Worm (Caenorhabditis elegans) whole organism, young adult: Measurements from ENCODE around the gene zip-8.

Experiments
- B0019.2 ChIP-seq: fragments of 200-800 bp; sonication (Bioruptor generic); conservative IDR thresholded peaks from 2 replicates; pipeline ENCODE4 v1.3.6; 2022; ENCODE audit warnings: missing genetic modification reagents, missing genetic modification characterization, missing compliant biosample characterization
- B0035.1 ChIP-seq: sonication (generic microtip); optimal IDR thresholded peaks from 2 replicates; lab custom pipeline; 2016; ENCODE audit warnings: missing genetic modification characterization, mild to moderate bottlenecking, missing compliant biosample characterization, missing genotype, missing genetic modification reagents
- B0261.1 ChIP-seq: sonication (generic microtip); optimal IDR thresholded peaks from 2 replicates; lab custom pipeline; 2016; ENCODE audit warnings: mild to moderate bottlenecking, missing genetic modification characterization, moderate library complexity, missing compliant biosample characterization
- F23B12.7 ChIP-seq: sonication (generic microtip); optimal IDR thresholded peaks from 2 replicates; lab custom pipeline; 2017; ENCODE audit warnings: missing genetic modification characterization, mild to moderate bottlenecking, missing compliant biosample characterization, antibody characterized with exemption, moderate library complexity; ENCODE audit not compliant: insufficient read depth
- F37B4.10 ChIP-seq: fragments of 200-800 bp; sonication (Bioruptor generic); IDR thresholded peaks from 2 replicates; pipeline ENCODE4 v1.3.6; 2022; ENCODE audit warnings: missing genetic modification characterization, missing compliant biosample characterization
- T07F8.4 ChIP-seq: sonication (generic microtip); optimal IDR thresholded peaks from 2 replicates; lab custom pipeline; 2016; ENCODE audit warnings: mild to moderate bottlenecking, missing genetic modification characterization, moderate library complexity, missing compliant biosample characterization
- Y79H2A.3 ChIP-seq: fragments of 200-800 bp; sonication (Bioruptor generic); conservative IDR thresholded peaks from 2 replicates; pipeline ENCODE4 v1.3.6; 2022; ENCODE audit warnings: missing genetic modification reagents, missing genetic modification characterization, missing compliant biosample characterization
- Y95B8A.8 ChIP-seq: fragments of 200-800 bp; sonication (Bioruptor generic); IDR thresholded peaks from 2 replicates; pipeline ENCODE4 v1.3.6; 2022; ENCODE audit warnings: missing genetic modification reagents, missing genetic modification characterization, missing compliant biosample characterization
- attf-3 ChIP-seq: fragments of 200-800 bp; sonication (Bioruptor generic); conservative IDR thresholded peaks from 2 replicates; pipeline ENCODE4 v1.3.6; 2022; ENCODE audit warnings: missing genetic modification reagents, missing genetic modification characterization, missing compliant biosample characterization
- attf-5 ChIP-seq: fragments of 200-800 bp; sonication (Bioruptor generic); optimal IDR thresholded peaks from 2 replicates; lab custom pipeline; 2018; ENCODE audit warnings: mild to moderate bottlenecking, missing genetic modification characterization, missing compliant biosample characterization
- bed-1 ChIP-seq: fragments of 200-800 bp; sonication (Bioruptor generic); IDR thresholded peaks from 2 replicates; pipeline ENCODE4 v1.3.6; 2022; ENCODE audit warnings: missing genetic modification reagents, missing genetic modification characterization, missing compliant biosample characterization
- cebp-1 ChIP-seq, 2 experiments: fragments of 200-800 bp in 1 of 2; sonication (Bioruptor generic) in 1 of 2; sonication (generic microtip) in 1 of 2; IDR thresholded peaks in 1 of 2; optimal IDR thresholded peaks in 1 of 2; 2 replicates each; pipeline versions ENCODE4 v1.3.6 to Lab custom; 2017 to 2022; ENCODE audit warnings: missing compliant biosample characterization in 2 of 2, missing genetic modification characterization in 2 of 2, mild to moderate bottlenecking in 1 of 2, missing genetic modification reagents in 1 of 2, moderate library complexity in 1 of 2
- cebp-2 ChIP-seq: fragments of 200-800 bp; sonication (Bioruptor generic); IDR thresholded peaks from 2 replicates; pipeline ENCODE4 v1.3.6; 2022; ENCODE audit warnings: missing genetic modification characterization, missing compliant biosample characterization
- ceh-27 ChIP-seq: fragments of 200-800 bp; sonication (Bioruptor generic); optimal IDR thresholded peaks from 2 replicates; lab custom pipeline; 2018; ENCODE audit warnings: mild to moderate bottlenecking, missing genetic modification characterization, moderate library complexity, missing compliant biosample characterization
- ceh-40 ChIP-seq: fragments of 200-800 bp; sonication (Bioruptor generic); IDR thresholded peaks from 2 replicates; pipeline ENCODE4 v1.3.6; 2022; ENCODE audit warnings: missing genetic modification characterization, missing compliant biosample characterization
- die-1 ChIP-seq: sonication (generic microtip); optimal IDR thresholded peaks from 2 replicates; lab custom pipeline; 2016; ENCODE audit warnings: missing genotype, mild to moderate bottlenecking, missing genetic modification characterization, missing compliant biosample characterization
- dox-1 ChIP-seq: fragments of 200-800 bp; sonication (Bioruptor generic); IDR thresholded peaks from 2 replicates; pipeline ENCODE4 v1.3.6; 2022; ENCODE audit warnings: missing genetic modification reagents, missing genetic modification characterization, missing compliant biosample characterization
- ets-4 ChIP-seq: fragments of 200-800 bp; sonication (Bioruptor generic); optimal IDR thresholded peaks from 2 replicates; lab custom pipeline; 2018; ENCODE audit warnings: mild to moderate bottlenecking, missing genetic modification characterization, missing compliant biosample characterization
- fkh-3 ChIP-seq: sonication (generic microtip); optimal IDR thresholded peaks from 2 replicates; lab custom pipeline; 2016; ENCODE audit warnings: mild to moderate bottlenecking, missing genetic modification characterization, missing compliant biosample characterization
- him-1 ChIP-seq: sonication (generic microtip); optimal IDR thresholded peaks from 2 replicates; lab custom pipeline; 2016; ENCODE audit warnings: missing genotype, missing genetic modification reagents, missing genetic modification characterization, missing compliant biosample characterization
- hmg-1.2 ChIP-seq: fragments of 200-800 bp; sonication (Bioruptor generic); IDR thresholded peaks from 2 replicates; pipeline ENCODE4 v1.3.6; 2022; ENCODE audit warnings: missing genetic modification reagents, missing genetic modification characterization, missing compliant biosample characterization
- hmg-20 ChIP-seq: fragments of 200-800 bp; sonication (Bioruptor generic); IDR thresholded peaks from 2 replicates; pipeline ENCODE4 v1.3.6; 2022; ENCODE audit warnings: missing genetic modification reagents, missing genetic modification characterization, missing compliant biosample characterization
- hrde-1 ChIP-seq: sonication (generic microtip); optimal IDR thresholded peaks from 2 replicates; lab custom pipeline; 2016; ENCODE audit warnings: missing genetic modification characterization, mild to moderate bottlenecking, missing compliant biosample characterization, moderate library complexity, missing genotype, missing genetic modification reagents, borderline replicate concordance
- hsf-1 ChIP-seq: fragments of 200-800 bp; sonication (Bioruptor generic); IDR thresholded peaks from 2 replicates; pipeline ENCODE4 v1.3.6; 2022; ENCODE audit warnings: missing genetic modification reagents, missing genetic modification characterization, missing compliant biosample characterization
- let-607 ChIP-seq, 2 experiments: fragments of 200-800 bp in 1 of 2; sonication (Bioruptor generic) in 1 of 2; sonication (generic microtip) in 1 of 2; optimal IDR thresholded peaks; 2 replicates each; lab custom pipeline; 2016 to 2018; ENCODE audit warnings: mild to moderate bottlenecking in 2 of 2, missing compliant biosample characterization in 2 of 2, missing genetic modification characterization in 2 of 2, moderate library complexity in 2 of 2, missing genotype in 1 of 2
- lin-26 ChIP-seq: fragments of 200-800 bp; sonication (Bioruptor generic); IDR thresholded peaks from 2 replicates; pipeline ENCODE4 v1.3.6; 2022; ENCODE audit warnings: missing genetic modification reagents, missing genetic modification characterization, missing compliant biosample characterization
- lin-40 ChIP-seq: sonication (generic microtip); optimal IDR thresholded peaks from 2 replicates; lab custom pipeline; 2016; ENCODE audit warnings: missing genetic modification characterization, mild to moderate bottlenecking, missing compliant biosample characterization, missing genotype, missing genetic modification reagents
- lir-1 ChIP-seq: fragments of 200-800 bp; sonication (Bioruptor generic); conservative IDR thresholded peaks from 2 replicates; pipeline ENCODE4 v1.3.6; 2022; ENCODE audit warnings: missing genetic modification reagents, missing genetic modification characterization, missing compliant biosample characterization
- madf-3 ChIP-seq: fragments of 200-800 bp; sonication (Bioruptor generic); IDR thresholded peaks from 2 replicates; pipeline ENCODE4 v1.3.6; 2022; ENCODE audit warnings: missing genetic modification reagents, missing genetic modification characterization, missing compliant biosample characterization
- madf-6 ChIP-seq: fragments of 200-800 bp; sonication (Bioruptor generic); IDR thresholded peaks from 2 replicates; pipeline ENCODE4 v1.3.6; 2022; ENCODE audit warnings: missing genetic modification reagents, missing genetic modification characterization, missing compliant biosample characterization
- mcd-1 ChIP-seq: fragments of 200-800 bp; sonication (Bioruptor generic); IDR thresholded peaks from 2 replicates; pipeline ENCODE4 v1.3.6; 2022; ENCODE audit warnings: missing genetic modification reagents, missing genetic modification characterization, missing compliant biosample characterization
- mes-4 ChIP-seq: sonication (generic microtip); optimal IDR thresholded peaks from 2 replicates; lab custom pipeline; 2016; ENCODE audit warnings: missing genotype, missing genetic modification characterization, missing compliant biosample characterization
- nfya-2 ChIP-seq: fragments of 200-800 bp; sonication (Bioruptor generic); IDR thresholded peaks from 2 replicates; pipeline ENCODE4 v1.3.6; 2022; ENCODE audit warnings: missing genetic modification reagents, missing genetic modification characterization, missing compliant biosample characterization
- nfyb-1 ChIP-seq: fragments of 200-800 bp; sonication (Bioruptor generic); IDR thresholded peaks from 2 replicates; pipeline ENCODE4 v1.3.6; 2022; ENCODE audit warnings: missing genetic modification reagents, missing genetic modification characterization, missing compliant biosample characterization
- nhr-179 ChIP-seq: sonication (generic microtip); optimal IDR thresholded peaks from 2 replicates; lab custom pipeline; 2016; ENCODE audit warnings: mild to moderate bottlenecking, missing genetic modification characterization, missing compliant biosample characterization
- nhr-80 ChIP-seq: sonication (generic microtip); optimal IDR thresholded peaks from 2 replicates; lab custom pipeline; 2016; ENCODE audit warnings: missing genetic modification characterization, missing compliant biosample characterization
- pha-4 ChIP-seq: fragments of 150-350 bp; sonication (generic microtip); optimal IDR thresholded peaks from 2 replicates; lab custom pipeline; 2014; ENCODE audit warnings: missing biosample characterization, missing genetic modification reagents, missing genetic modification characterization
- snpc-1.1 ChIP-seq: sonication (generic microtip); optimal IDR thresholded peaks from 2 replicates; lab custom pipeline; 2017; ENCODE audit warnings: missing genetic modification characterization, mild to moderate bottlenecking, missing compliant biosample characterization, antibody characterized with exemption, moderate library complexity, missing genotype, missing genetic modification reagents; ENCODE audit not compliant: insufficient read depth
- snpc-4 ChIP-seq, 5 experiments: fragments of 150-350 bp in 1 of 5; sonication (generic microtip) in 4 of 5; optimal IDR thresholded peaks; 2 replicates each; lab custom pipeline; 2014 to 2018; ENCODE audit warnings: missing genetic modification characterization in 5 of 5, missing biosample characterization in 3 of 5, antibody characterized with exemption in 2 of 5, mild to moderate bottlenecking in 2 of 5, missing compliant biosample characterization in 2 of 5, missing genotype in 2 of 5, moderate library complexity in 2 of 5, missing genetic modification reagents in 1 of 5
- tbp1 ChIP-seq: fragments of 200-800 bp; sonication (Bioruptor generic); optimal IDR thresholded peaks from 2 replicates; lab custom pipeline; 2018; ENCODE audit warnings: mild to moderate bottlenecking, missing genetic modification characterization, missing compliant biosample characterization
- tlf-1 ChIP-seq: fragments of 200-800 bp; sonication (Bioruptor generic); optimal IDR thresholded peaks from 2 replicates; lab custom pipeline; 2018; ENCODE audit warnings: mild to moderate bottlenecking, missing genetic modification characterization, missing compliant biosample characterization
- unc-62 ChIP-seq: fragments of 150-350 bp; optimal IDR thresholded peaks from 2 replicates; lab custom pipeline; 2014; ENCODE audit warnings: missing biosample characterization, missing genetic modification reagents, missing genetic modification characterization
- zim-3 ChIP-seq: sonication (generic microtip); optimal IDR thresholded peaks from 2 replicates; lab custom pipeline; 2017; ENCODE audit warnings: mild to moderate bottlenecking, missing genetic modification characterization, moderate library complexity, missing compliant biosample characterization
- ztf-18 ChIP-seq: sonication (generic microtip); optimal IDR thresholded peaks from 2 replicates; lab custom pipeline; 2016; ENCODE audit warnings: missing genotype, mild to moderate bottlenecking, missing genetic modification characterization, missing compliant biosample characterization
- ztf-22 ChIP-seq: fragments of 200-800 bp; sonication (Bioruptor generic); optimal IDR thresholded peaks from 2 replicates; lab custom pipeline; 2018; ENCODE audit warnings: mild to moderate bottlenecking, missing genetic modification characterization, moderate library complexity, missing compliant biosample characterization

zip-8 gene

ce11 chrIII:6442305-6443125, 36.2 kb upstream of the zip-8 start, which contains the start of gene mel-32 (continued):
- TF ChIP-seq let-607 (tag; optimal IDR thresholded peaks at IDR 0.05; lab: Kevin White, UChicago) (peak in 1 of 2 experiments; percentile 21), Y95B8A.8 (GFP tag; lab: Robert Waterston, UW) (0 out of 2 replicates have a peak, but pooled peaks have one; percentile 72), lin-26 (GFP tag; lab: Robert Waterston, UW) (peak; percentile 67; the same call in 1 of the 2 replicates), hsf-1 (peak; percentile 79), Y79H2A.3 (GFP tag; lab: Robert Waterston, UW) (peak; percentile 72; the same call in 1 of the 2 replicates), zim-3 (tag; lab: Kevin White, UChicago) (peak; percentile 55), hrde-1 (tag; lab: Kevin White, UChicago) (peak; percentile 12), mes-4 (tag; lab: Kevin White, UChicago) (no peak), snpc-1.1 (no peak), tlf-1 (GFP tag; lab: Kevin White, UChicago) (peak; percentile 80), cebp-2 (GFP tag; lab: Robert Waterston, UW) (no peak), lin-40 (tag; lab: Kevin White, UChicago) (peak; percentile 3), unc-62 (GFP tag; lab: Kevin White, UChicago) (no peak), him-1 (tag; lab: Kevin White, UChicago) (peak; percentile 55), nfya-2 (GFP tag; lab: Robert Waterston, UW) (no peak), die-1 (tag; lab: Kevin White, UChicago) (no peak), attf-5 (GFP tag; lab: Kevin White, UChicago) (no peak), ceh-27 (GFP tag; lab: Kevin White, UChicago) (no peak), nhr-80 (tag; lab: Kevin White, UChicago) (peak; percentile 17), bed-1 (GFP tag; lab: Robert Waterston, UW) (no peak), dox-1 (GFP tag; lab: Robert Waterston, UW) (peak; percentile 84), T07F8.4 (tag; lab: Kevin White, UChicago) (no peak), attf-3 (0 out of 2 replicates have a peak, but pooled peaks have one; percentile 45), hmg-20 (no peak), ceh-40 (no peak), madf-3 (GFP tag; lab: Robert Waterston, UW) (no peak), B0261.1 (tag; lab: Kevin White, UChicago) (no peak), B0035.1 (tag; lab: Kevin White, UChicago) (no peak), madf-6 (GFP tag; lab: Robert Waterston, UW) (peak; percentile 96), B0019.2 (GFP tag; lab: Robert Waterston, UW) (peak; percentile 75), ztf-18 (tag; lab: Kevin White, UChicago) (no peak), F37B4.10 (GFP tag; lab: Robert Waterston, UW) (no peak), fkh-3 (tag; lab: Kevin White, UChicago) (no peak), F23B12.7 (tag; lab: Kevin White, UChicago) (peak; percentile 10), ets-4 (GFP tag; lab: Kevin White, UChicago) (no peak), hmg-1.2 (GFP tag; lab: Robert Waterston, UW) (peak; percentile 50; the same call in 1 of the 2 replicates), tbp1 (GFP tag; lab: Kevin White, UChicago) (peak; percentile 24), mcd-1 (GFP tag; lab: Robert Waterston, UW) (peak; percentile 49), nhr-179 (tag; lab: Kevin White, UChicago) (no peak), ztf-22 (GFP tag; lab: Kevin White, UChicago) (no peak), snpc-4 (GFP tag; optimal IDR thresholded peaks at IDR 0.05; lab: Kevin White, UChicago) (no peak), snpc-4 (tag; optimal IDR thresholded peaks at IDR 0.05; lab: Kevin White, UChicago) (peak in 1 of 4 experiments; percentile 11), pha-4 (no peak), cebp-1 (GFP tag; IDR thresholded peaks at IDR 0.05; lab: Robert Waterston, UW) (no peak), cebp-1 (tag; optimal IDR thresholded peaks at IDR 0.05; lab: Kevin White, UChicago) (no peak), nfyb-1 (GFP tag; lab: Robert Waterston, UW) (peak; percentile 49; the same call in 1 of the 2 replicates), lir-1 (peak; percentile 82)
